Fruit fly (Drosophila melanogaster): ENCODE results near the gene CG10616.

Gene CG10616

dm6 chr3L:12471471-12471978 is at the start of gene CG10616 (continued):
- TF ChIP-seq h (optimal IDR thresholded peaks at IDR 0.05): no peak
- TF ChIP-seq MTF-1 (GFP tag; optimal IDR thresholded peaks at IDR 0.05; ENCODE audit: borderline replicate concordance): no peak
- no peak for TF ChIP-seq gt (GFP tag; IDR thresholded peaks at IDR 0.05)
- TF ChIP-seq CG17361 (GFP tag; IDR thresholded peaks at IDR 0.05): no peak; the same call in 2 of the 3 replicates
- TF ChIP-seq CG6791 (GFP tag; IDR thresholded peaks at IDR 0.05; ENCODE audit: partially characterized antibody): peak; percentile 94
- TF ChIP-seq CG15479 (GFP tag; optimal IDR thresholded peaks at IDR 0.05): no peak
- TF ChIP-seq CG9727 (GFP tag; optimal IDR thresholded peaks at IDR 0.05): no peak
- no peak for TF ChIP-seq CG16815 (GFP tag; optimal IDR thresholded peaks at IDR 0.05)
- peak; percentile 53 for TF ChIP-seq CG4617 (GFP tag; optimal IDR thresholded peaks at IDR 0.05; ENCODE audit: borderline replicate concordance)
- TF ChIP-seq jigr1 (GFP tag; IDR thresholded peaks at IDR 0.05): no peak
- peak in 1 of 2 experiments; percentile 18 for TF ChIP-seq dpn (GFP tag; optimal IDR thresholded peaks at IDR 0.05)
- no peak for TF ChIP-seq rib (GFP tag; IDR thresholded peaks at IDR 0.05)
- TF ChIP-seq CG15011 (GFP tag; optimal IDR thresholded peaks at IDR 0.05): no peak
- TF ChIP-seq CG12155 (GFP tag; optimal IDR thresholded peaks at IDR 0.05): no peak
- TF ChIP-seq lilli (GFP tag; optimal IDR thresholded peaks at IDR 0.05): no peak
- TF ChIP-seq CG7745 (tag; optimal IDR thresholded peaks at IDR 0.05): no peak
- peak; percentile 45 for TF ChIP-seq phol (tag; optimal IDR thresholded peaks at IDR 0.05)
- no peak for TF ChIP-seq CG11247 (GFP tag; IDR thresholded peaks at IDR 0.05)
- no peak for TF ChIP-seq abd-A (tag; optimal IDR thresholded peaks at IDR 0.05)
- no peak for TF ChIP-seq mam (GFP tag; optimal IDR thresholded peaks at IDR 0.05)
- TF ChIP-seq YL-1 (GFP tag; optimal IDR thresholded peaks at IDR 0.05): peak; percentile 47
- TF ChIP-seq pita (GFP tag; optimal IDR thresholded peaks at IDR 0.05): no peak
- no peak for TF ChIP-seq Abd-B (GFP tag; optimal IDR thresholded peaks at IDR 0.05)
- peak; percentile 93 for TF ChIP-seq inv (GFP tag; IDR thresholded peaks at IDR 0.05; ENCODE audit: partially characterized antibody)
- no peak for TF ChIP-seq Ravus (GFP tag; IDR thresholded peaks at IDR 0.05)
- no peak for TF ChIP-seq lmd (GFP tag; IDR thresholded peaks at IDR 0.05)
- peak; percentile 83; the same call in 1 of the 2 replicates for TF ChIP-seq bbx (GFP tag; IDR thresholded peaks at IDR 0.05; ENCODE audit: partially characterized antibody)
- no peak for TF ChIP-seq gsb (GFP tag; IDR thresholded peaks at IDR 0.05)
- TF ChIP-seq hb (GFP tag; IDR thresholded peaks at IDR 0.05; ENCODE audit: partially characterized antibody): peak; percentile 93
- TF ChIP-seq CG12744 (GFP tag; optimal IDR thresholded peaks at IDR 0.05): no peak
- no peak for TF ChIP-seq Fer2 (tag; optimal IDR thresholded peaks at IDR 0.05)
- no peak for TF ChIP-seq sima (GFP tag; optimal IDR thresholded peaks at IDR 0.05)
- TF ChIP-seq Myb (GFP tag; optimal IDR thresholded peaks at IDR 0.05): peak; percentile 96
- no peak for TF ChIP-seq gce (GFP tag; IDR thresholded peaks at IDR 0.05)
- no peak for TF ChIP-seq eve (GFP tag; optimal IDR thresholded peaks at IDR 0.05)
- no peak for TF ChIP-seq CG4424 (GFP tag; optimal IDR thresholded peaks at IDR 0.05)
- no peak for TF ChIP-seq gsb-n (tag; optimal IDR thresholded peaks at IDR 0.05)
- no peak for TF ChIP-seq ATbp (GFP tag; optimal IDR thresholded peaks at IDR 0.05)
- TF ChIP-seq Deaf1 (tag; optimal IDR thresholded peaks at IDR 0.05): no peak
- TF ChIP-seq CG2712 (tag; optimal IDR thresholded peaks at IDR 0.05): peak; percentile 37
- TF ChIP-seq zen (tag; optimal IDR thresholded peaks at IDR 0.05): no peak
- no peak for TF ChIP-seq CG8924 (tag; optimal IDR thresholded peaks at IDR 0.05)
- TF ChIP-seq ara (GFP tag; IDR thresholded peaks at IDR 0.05): no peak
- no peak for TF ChIP-seq cad (GFP tag; optimal IDR thresholded peaks at IDR 0.05)
- no peak for TF ChIP-seq CG10321 (GFP tag; IDR thresholded peaks at IDR 0.05)
- no peak for TF ChIP-seq Hand (GFP tag; optimal IDR thresholded peaks at IDR 0.05)
- TF ChIP-seq tgo (GFP tag; IDR thresholded peaks at IDR 0.05): no peak
- TF ChIP-seq disco-r (GFP tag; optimal IDR thresholded peaks at IDR 0.05): no peak
- peak; percentile 95 for TF ChIP-seq CG2129 (GFP tag; IDR thresholded peaks at IDR 0.05; ENCODE audit: partially characterized antibody)
- no peak for TF ChIP-seq CG8089 (GFP tag; optimal IDR thresholded peaks at IDR 0.05)
- TF ChIP-seq aop (GFP tag; IDR thresholded peaks at IDR 0.05): no peak
- no peak for TF ChIP-seq emc (GFP tag; optimal IDR thresholded peaks at IDR 0.05)
